Fruit fly (Drosophila melanogaster) whole organism: ENCODE measurements around the gene wts.

ENCODE experiments used
- CG8478 ChIP-seq: fragments of >200 bp; optimal IDR thresholded peaks from 2 replicates; lab custom pipeline; 2018; ENCODE audit warnings: inconsistent platforms
- pan ChIP-seq: fragments of >200 bp; optimal IDR thresholded peaks from 2 replicates; lab custom pipeline; 2017
- psq ChIP-seq: fragments of >200 bp; optimal IDR thresholded peaks from 2 replicates; lab custom pipeline; 2017

DNA sequence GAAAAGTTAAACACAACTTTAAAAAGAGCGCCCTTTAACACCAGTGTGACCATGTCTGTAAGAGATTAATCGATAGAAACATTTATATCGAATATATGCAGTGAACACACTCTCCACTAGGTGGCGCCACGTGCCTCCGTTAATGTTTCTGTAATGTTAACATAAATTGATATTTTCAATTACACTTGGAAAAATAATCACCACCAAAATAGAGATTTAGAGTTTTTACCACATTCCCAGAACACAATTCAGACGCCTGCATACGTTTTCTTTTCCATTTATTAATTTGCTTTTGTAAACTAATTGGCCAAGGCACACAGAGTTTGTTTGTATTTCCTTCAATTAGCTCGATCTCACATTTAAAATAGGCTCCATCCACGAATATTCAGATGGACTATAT, 17.1 kb downstream of the wts start:
- TF ChIP-seq psq (no peak), pan (lab: Kevin White, UChicago) (no peak), CG8478 (lab: Kevin White, UChicago) (no peak)
